Worm (Caenorhabditis elegans): Measurements from ENCODE around the gene F47E1.20.

ce11 chrX:9027304-9027703, 21.5 kb upstream of the F47E1.20 start, which contains the start of gene T25B6.3:
- TF ChIP-seq gei-8 (GFP tag; optimal IDR thresholded peaks at IDR 0.05) (no peak), nhr-76 (tag; optimal IDR thresholded peaks at IDR 0.05) (no peak), mes-2 (tag; optimal IDR thresholded peaks at IDR 0.05; ENCODE audit: poor library complexity, severe bottlenecking) (no peak), ceh-62 (tag; optimal IDR thresholded peaks at IDR 0.05) (no peak), ZK337.2 (GFP tag; IDR thresholded peaks at IDR 0.05) (no peak), nhr-41 (GFP tag; IDR thresholded peaks at IDR 0.05) (no peak), rbr-2 (tag; optimal IDR thresholded peaks at IDR 0.05) (no peak), nhr-6 (tag; optimal IDR thresholded peaks at IDR 0.05) (no peak)
